Worm (Caenorhabditis elegans) whole organism, L3 larva: ENCODE measurements around the gene Y41C4A.7.

Experiments
- ama-1 ChIP-seq: fragments of 150-350 bp; optimal IDR thresholded peaks from 2 replicates; lab custom pipeline; 2018
- elt-2 ChIP-seq: sonication (generic microtip); optimal IDR thresholded peaks from 2 replicates; lab custom pipeline; 2016; ENCODE audit warnings: missing genetic modification reagents, mild to moderate bottlenecking, missing genetic modification characterization, missing compliant biosample characterization
- hmg-11 ChIP-seq: sonication (generic microtip); optimal IDR thresholded peaks from 2 replicates; lab custom pipeline; 2016; ENCODE audit warnings: missing genetic modification characterization, missing compliant biosample characterization
- nhr-11 ChIP-seq: fragments of 150-350 bp; optimal IDR thresholded peaks from 2 replicates; lab custom pipeline; 2014; ENCODE audit warnings: missing biosample characterization, missing genetic modification characterization
- nhr-23 ChIP-seq: fragments of 150-350 bp; optimal IDR thresholded peaks from 2 replicates; lab custom pipeline; 2014; ENCODE audit warnings: missing biosample characterization, missing genetic modification reagents, missing genetic modification characterization
- nhr-76 ChIP-seq: fragments of 150-350 bp; sonication (generic microtip); optimal IDR thresholded peaks from 5 replicates; lab custom pipeline; 2014; ENCODE audit warnings: missing biosample characterization, missing genetic modification characterization
- unc-62 ChIP-seq: fragments of 150-350 bp; sonication (generic microtip); optimal IDR thresholded peaks from 4 replicates; lab custom pipeline; 2014; ENCODE audit warnings: missing biosample characterization, missing genetic modification reagents, missing genetic modification characterization
- ztf-11 ChIP-seq: fragments of 150-350 bp; optimal IDR thresholded peaks from 2 replicates; lab custom pipeline; 2014; ENCODE audit warnings: missing biosample characterization, missing genetic modification characterization

ce11 chrIII:11689303-11689702, 9.4 kb upstream of the Y41C4A.7 start:
- TF ChIP-seq ztf-11 (tag; lab: Kevin White, UChicago) (no peak), nhr-23 (tag; lab: Kevin White, UChicago) (peak; percentile 67), nhr-11 (tag; lab: Kevin White, UChicago) (no peak), ama-1 (lab: Kevin White, UChicago) (peak; percentile 3), elt-2 (peak; percentile 96), unc-62 (GFP tag; lab: Kevin White, UChicago) (peak; percentile 5), nhr-76 (tag; lab: Kevin White, UChicago) (no peak), hmg-11 (no peak)
